Worm (Caenorhabditis elegans): Measurements from ENCODE around the gene C34C12.6.

- TF ChIP-seq ama-1 (optimal IDR thresholded peaks at IDR 0.05) (no peak), ZK546.5 (tag; optimal IDR thresholded peaks at IDR 0.05) (no peak), nhr-48 (tag; optimal IDR thresholded peaks at IDR 0.05) (no peak), zag-1 (tag; optimal IDR thresholded peaks at IDR 0.05) (no peak), dpl-1 (GFP tag; optimal IDR thresholded peaks at IDR 0.05) (no peak), F49E8.2 (tag; optimal IDR thresholded peaks at IDR 0.05; ENCODE audit: borderline replicate concordance) (no peak), lin-38 (GFP tag; IDR thresholded peaks at IDR 0.05) (no peak), pha-4 (GFP tag; IDR thresholded peaks at IDR 0.05) (no peak), pha-4 (tag; optimal IDR thresholded peaks at IDR 0.05) (no peak), nhr-102 (tag; optimal IDR thresholded peaks at IDR 0.05) (no peak), Y105C5A.15 (GFP tag; IDR thresholded peaks at IDR 0.05) (no peak), mep-1 (tag; optimal IDR thresholded peaks at IDR 0.05) (no peak), cey-2 (tag; optimal IDR thresholded peaks at IDR 0.05; ENCODE audit: borderline replicate concordance, insufficient read depth) (no peak)
Measured at ce11 chrIII:3480950-3481349, 1.4 kb upstream of the C34C12.6 start.
